Worm (Caenorhabditis elegans): ENCODE data around the gene T13A10.2.

DNA sequence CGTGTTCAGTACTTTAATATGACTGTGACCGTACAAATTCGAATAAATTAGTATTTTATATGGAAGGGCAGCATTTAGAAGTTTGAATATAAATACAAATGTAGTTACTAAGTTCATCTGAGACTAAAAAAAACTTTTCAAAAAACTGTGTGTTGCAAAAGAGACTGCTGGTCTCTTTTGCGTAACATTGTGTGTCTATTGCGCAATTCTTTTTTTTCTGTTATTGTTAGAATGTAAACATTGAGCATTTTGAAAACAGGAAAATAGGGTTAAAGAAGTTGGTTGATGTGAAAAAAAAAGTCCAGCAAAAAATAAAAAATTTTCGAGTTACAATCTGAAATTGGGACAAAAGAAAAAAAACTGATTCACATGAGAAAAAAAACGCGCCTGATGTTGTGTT lies 43.8 kb upstream of the T13A10.2 start:
- TF ChIP-seq med-1 (GFP tag; optimal IDR thresholded peaks at IDR 0.05; ENCODE audit: insufficient read depth) = no peak
- no peak for TF ChIP-seq tab-1 (GFP tag; IDR thresholded peaks at IDR 0.05)
